Fruit fly (Drosophila melanogaster): Measurements from ENCODE around the gene Neurl4.

dm6 chr3L:14089516-14089915, 39.8 kb upstream of the Neurl4 start:
- TF ChIP-seq Crg-1 (GFP tag; optimal IDR thresholded peaks at IDR 0.05) (no peak), Hr96 (GFP tag; optimal IDR thresholded peaks at IDR 0.05) (no peak), bab1 (GFP tag; optimal IDR thresholded peaks at IDR 0.05) (no peak), CG33017 (tag; optimal IDR thresholded peaks at IDR 0.05) (no peak), CG7045 (GFP tag; optimal IDR thresholded peaks at IDR 0.05) (no peak), pad (GFP tag; optimal IDR thresholded peaks at IDR 0.05) (no peak), cnc (optimal IDR thresholded peaks at IDR 0.05) (no peak), CG1620 (GFP tag; optimal IDR thresholded peaks at IDR 0.05) (no peak), kay (GFP tag; ENCODE audit: borderline replicate concordance) (no peak), ovo (GFP tag; optimal IDR thresholded peaks at IDR 0.05) (no peak), CG5204 (GFP tag; optimal IDR thresholded peaks at IDR 0.05) (no peak), Mnt (GFP tag; optimal IDR thresholded peaks at IDR 0.05) (no peak), tj (GFP tag; optimal IDR thresholded peaks at IDR 0.05) (no peak)

Data from whole organism, adult.